Worm (Caenorhabditis elegans) whole organism, midembryonic: ENCODE data around the gene K11H12.11.

Source experiments
- T22C8.4 ChIP-seq: fragments of 200-800 bp; sonication (Bioruptor generic); IDR thresholded peaks from 2 replicates; pipeline ENCODE4 v1.3.6; 2022; ENCODE audit warnings: missing genetic modification characterization, missing compliant biosample characterization
- cog-1 ChIP-seq: sonication (generic microtip); optimal IDR thresholded peaks from 2 replicates; lab custom pipeline; 2016; ENCODE audit warnings: missing genetic modification characterization, missing compliant biosample characterization
- flt-1 ChIP-seq: fragments of 200-800 bp; sonication (Bioruptor generic); IDR thresholded peaks from 2 replicates; pipeline ENCODE4 v1.3.6; 2022; ENCODE audit warnings: missing genetic modification characterization, missing compliant biosample characterization
- med-1 ChIP-seq: sonication (generic microtip); optimal IDR thresholded peaks from 2 replicates; lab custom pipeline; 2017; ENCODE audit warnings: missing genetic modification characterization, mild to moderate bottlenecking, missing compliant biosample characterization, antibody characterized with exemption, missing genetic modification reagents; ENCODE audit not compliant: insufficient read depth
- ref-1 ChIP-seq: fragments of 200-800 bp; sonication (Bioruptor generic); conservative IDR thresholded peaks from 2 replicates; pipeline ENCODE4 v1.3.6; 2022; ENCODE audit warnings: missing genetic modification reagents, missing genetic modification characterization, missing compliant biosample characterization
- tab-1 ChIP-seq: fragments of 200-800 bp; sonication (Bioruptor generic); IDR thresholded peaks from 2 replicates; pipeline ENCODE4 v1.3.6; 2022; ENCODE audit warnings: missing genetic modification characterization, missing compliant biosample characterization
- ztf-23 ChIP-seq: fragments of 200-800 bp; sonication (Bioruptor generic); IDR thresholded peaks from 2 replicates; pipeline ENCODE4 v1.3.6; 2022; ENCODE audit warnings: missing genetic modification reagents, missing genetic modification characterization, missing compliant biosample characterization
- ztf-29 ChIP-seq: fragments of 200-800 bp; sonication (Bioruptor generic); IDR thresholded peaks from 2 replicates; pipeline ENCODE4 v1.3.6; 2022; ENCODE audit warnings: missing genetic modification reagents, missing genetic modification characterization, missing compliant biosample characterization

DNA sequence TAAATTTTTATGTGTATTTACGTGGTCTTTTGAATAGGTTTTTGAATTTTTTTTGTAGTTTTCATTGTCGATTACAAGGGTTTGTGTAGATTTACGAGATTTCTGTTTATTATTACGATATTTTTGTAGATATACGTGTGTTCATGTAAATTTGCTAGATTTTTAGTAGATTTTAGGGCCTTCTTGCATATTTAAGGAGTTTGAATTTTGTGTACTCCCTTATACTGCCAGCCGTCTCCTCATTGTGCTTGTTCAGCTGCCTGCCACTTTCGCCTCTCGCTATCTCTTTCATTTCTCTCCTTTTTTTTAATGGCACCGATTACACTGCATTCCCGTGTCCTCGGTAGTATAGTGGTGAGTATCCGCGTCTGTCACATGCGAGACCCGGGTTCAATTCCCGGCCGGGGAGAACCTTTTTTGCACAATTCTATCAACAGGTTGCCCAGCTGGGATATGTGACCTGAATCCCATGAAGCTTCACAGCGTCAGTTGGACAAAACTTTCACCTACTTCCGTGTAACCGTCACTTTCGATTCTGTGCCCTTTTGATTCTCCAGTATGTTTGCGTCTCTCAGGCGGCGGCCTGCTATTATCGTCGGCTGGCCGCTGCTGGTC lies 12.5 kb upstream of the K11H12.11 start:
- TF ChIP-seq ref-1 (GFP tag; lab: Robert Waterston, UW), result peak; percentile 75
- peak; percentile 86 for TF ChIP-seq tab-1 (GFP tag; lab: Robert Waterston, UW)
- TF ChIP-seq ztf-29 (GFP tag; lab: Robert Waterston, UW), result peak; percentile 79
- TF ChIP-seq ztf-23 (GFP tag; lab: Robert Waterston, UW), result peak; percentile 89
- TF ChIP-seq T22C8.4 (GFP tag; lab: Robert Waterston, UW), result peak; percentile 79
- TF ChIP-seq flt-1 (GFP tag; lab: Robert Waterston, UW), result peak; percentile 94
- TF ChIP-seq cog-1, result peak; percentile 40
- peak; percentile 53 for TF ChIP-seq med-1 (GFP tag; lab: Kevin White, UChicago)
